Fruit fly (Drosophila melanogaster) whole organism, embryonic: ENCODE results near the gene CG9799.
A peak's percentile ranks its signal among the peaks of the same experiment; 100 is the strongest.

ENCODE experiments used
- ATbp ChIP-seq: fragments of 200-800 bp; sonication (Bioruptor generic); optimal IDR thresholded peaks from 2 replicates; lab custom pipeline; 2017; ENCODE audit warnings: missing biosample characterization, mild to moderate bottlenecking, missing genetic modification characterization, missing genetic modification reagents
- Ada2b ChIP-seq: fragments of 200-800 bp; sonication (Bioruptor generic); IDR thresholded peaks from 2 replicates; pipeline ENCODE4 v1.3.6; 2022; ENCODE audit warnings: missing biosample characterization, missing genetic modification characterization
- CG10543 ChIP-seq: fragments of 200-800 bp; sonication (Bioruptor generic); optimal IDR thresholded peaks from 3 replicates; lab custom pipeline; 2017; ENCODE audit warnings: missing biosample characterization, mild to moderate bottlenecking, missing genetic modification characterization, moderate library complexity
- CG11093 ChIP-seq: fragments of 200-800 bp; sonication (Bioruptor generic); IDR thresholded peaks from 3 replicates; pipeline ENCODE4 v1.3.6; 2022; ENCODE audit warnings: missing biosample characterization, missing genetic modification characterization
- CG12071 ChIP-seq: fragments of 200-800 bp; sonication (Bioruptor generic); optimal IDR thresholded peaks from 3 replicates; lab custom pipeline; 2018; ENCODE audit warnings: missing biosample characterization, mild to moderate bottlenecking, missing genetic modification characterization
- CG12104 ChIP-seq: fragments of 200-800 bp; sonication (Bioruptor generic); optimal IDR thresholded peaks from 3 replicates; lab custom pipeline; 2016; ENCODE audit warnings: missing biosample characterization, missing genetic modification characterization
- CG14667 ChIP-seq: fragments of 200-800 bp; sonication (Bioruptor generic); IDR thresholded peaks from 2 replicates; pipeline ENCODE4 v1.3.6; 2022; ENCODE audit warnings: missing biosample characterization, missing genetic modification characterization
- CG14710 ChIP-seq: fragments of 200-800 bp; sonication (Bioruptor generic); optimal IDR thresholded peaks from 3 replicates; lab custom pipeline; 2019; ENCODE audit warnings: missing biosample characterization, mild to moderate bottlenecking, missing genetic modification characterization, moderate library complexity
- CG1603 ChIP-seq: fragments of 200-800 bp; sonication (Bioruptor generic); optimal IDR thresholded peaks from 2 replicates; lab custom pipeline; 2019; ENCODE audit warnings: missing biosample characterization, mild to moderate bottlenecking, missing genetic modification characterization, moderate library complexity
- CG16815 ChIP-seq: fragments of 200-800 bp; sonication (Bioruptor generic); optimal IDR thresholded peaks from 3 replicates; lab custom pipeline; 2017; ENCODE audit warnings: missing biosample characterization, mild to moderate bottlenecking, missing genetic modification characterization
- CG17328 ChIP-seq: fragments of 200-800 bp; sonication (Bioruptor generic); IDR thresholded peaks from 2 replicates; pipeline ENCODE4 v1.3.6; 2022; ENCODE audit warnings: missing biosample characterization, missing genetic modification characterization
- CG17385 ChIP-seq: fragments of 200-800 bp; sonication (Bioruptor generic); optimal IDR thresholded peaks from 3 replicates; lab custom pipeline; 2018; ENCODE audit warnings: missing biosample characterization, mild to moderate bottlenecking, missing genetic modification characterization
- CG18262 ChIP-seq: fragments of 200-800 bp; optimal IDR thresholded peaks from 3 replicates; lab custom pipeline; 2019; ENCODE audit warnings: missing biosample characterization, mild to moderate bottlenecking, missing genetic modification characterization, moderate library complexity
- CG2116 ChIP-seq: fragments of 200-800 bp; sonication (Bioruptor generic); optimal IDR thresholded peaks from 3 replicates; lab custom pipeline; 2018; ENCODE audit warnings: missing biosample characterization, mild to moderate bottlenecking, missing genetic modification characterization
- CG2202 ChIP-seq: fragments of 200-800 bp; sonication (Bioruptor generic); optimal IDR thresholded peaks from 2 replicates; lab custom pipeline; 2018; ENCODE audit warnings: missing biosample characterization, mild to moderate bottlenecking, missing genetic modification characterization
- CG3065 ChIP-seq: fragments of 200-800 bp; sonication (Bioruptor generic); optimal IDR thresholded peaks from 2 replicates; lab custom pipeline; 2016; ENCODE audit warnings: missing biosample characterization, missing genetic modification characterization
- CG3726 ChIP-seq: fragments of 200-800 bp; sonication (Bioruptor generic); IDR thresholded peaks from 3 replicates; pipeline ENCODE4, ENCODE4 v1.3.6; 2022; ENCODE audit warnings: missing biosample characterization, missing genetic modification characterization
- CG3838 ChIP-seq: fragments of 200-800 bp; sonication (Bioruptor generic); optimal IDR thresholded peaks from 3 replicates; lab custom pipeline; 2016; ENCODE audit warnings: missing biosample characterization, missing genetic modification characterization
- CG4820 ChIP-seq: fragments of 200-800 bp; sonication (Bioruptor generic); optimal IDR thresholded peaks from 3 replicates; lab custom pipeline; 2016; ENCODE audit warnings: missing biosample characterization, missing genetic modification characterization
- CG6791 ChIP-seq: fragments of 200-800 bp; sonication (Bioruptor generic); IDR thresholded peaks from 3 replicates; pipeline ENCODE4 v1.3.6; 2022; ENCODE audit warnings: missing biosample characterization, missing genetic modification characterization; ENCODE audit not compliant: partially characterized antibody
- CG8290 ChIP-seq, 3 experiments: fragments of 200-800 bp; sonication (Bioruptor generic); optimal IDR thresholded peaks; 2 replicates each; lab custom pipeline; 2016 to 2019; ENCODE audit warnings: missing biosample characterization in 3 of 3, missing genetic modification characterization in 3 of 3, mild to moderate bottlenecking in 2 of 3, moderate library complexity in 1 of 3
- CG8924 ChIP-seq: fragments of 200-800 bp; optimal IDR thresholded peaks from 3 replicates; lab custom pipeline; 2019; ENCODE audit warnings: missing biosample characterization, mild to moderate bottlenecking, missing genetic modification characterization, moderate library complexity
- D ChIP-seq, 2 experiments: fragments of 200-800 bp in 1 of 2; fragments of >200 bp in 1 of 2; sonication (Bioruptor generic) in 1 of 2; optimal IDR thresholded peaks; 2 replicates in 1 of 2; 3 replicates in 1 of 2; lab custom pipeline; 2017; ENCODE audit warnings: mild to moderate bottlenecking in 1 of 2, missing biosample characterization in 1 of 2, missing genetic modification characterization in 1 of 2, missing genetic modification reagents in 1 of 2
- Dip2 ChIP-seq: fragments of 200-800 bp; sonication (Bioruptor generic); IDR thresholded peaks from 2 replicates; pipeline ENCODE4 v1.3.6; 2022; ENCODE audit warnings: missing biosample characterization, missing genetic modification characterization
- Dp ChIP-seq: fragments of 200-800 bp; sonication (Bioruptor generic); optimal IDR thresholded peaks from 2 replicates; lab custom pipeline; 2018; ENCODE audit warnings: missing biosample characterization, mild to moderate bottlenecking, missing genetic modification characterization, moderate library complexity
- E2f2 ChIP-seq: fragments of 200-800 bp; sonication (Bioruptor generic); IDR thresholded peaks from 2 replicates; pipeline ENCODE4 v1.3.6; 2022; ENCODE audit warnings: missing biosample characterization, missing genetic modification characterization
- Eip74EF ChIP-seq, 2 experiments: fragments of 200-800 bp in 1 of 2; fragments of >200 bp in 1 of 2; sonication (Bioruptor generic) in 1 of 2; optimal IDR thresholded peaks; 2 replicates each; lab custom pipeline; 2017 to 2019; ENCODE audit warnings: missing biosample characterization in 2 of 2, missing genetic modification characterization in 2 of 2, mild to moderate bottlenecking in 1 of 2, moderate library complexity in 1 of 2
- H2.0 ChIP-seq: fragments of 200-800 bp; sonication (Bioruptor generic); IDR thresholded peaks from 2 replicates; pipeline ENCODE4 v1.3.6; 2022; ENCODE audit warnings: missing biosample characterization, missing genetic modification characterization
- Lim3 ChIP-seq: fragments of 200-800 bp; sonication (Bioruptor generic); IDR thresholded peaks from 2 replicates; pipeline ENCODE4 v1.3.6; 2022; ENCODE audit warnings: missing biosample characterization, missing genetic modification characterization
- MESR4 ChIP-seq: fragments of 200-800 bp; sonication (Bioruptor generic); optimal IDR thresholded peaks from 2 replicates; lab custom pipeline; 2018; ENCODE audit warnings: missing biosample characterization, mild to moderate bottlenecking, missing genetic modification characterization, moderate library complexity
- Neu2 ChIP-seq: fragments of 200-800 bp; sonication (Bioruptor generic); optimal IDR thresholded peaks from 3 replicates; lab custom pipeline; 2016; ENCODE audit warnings: missing biosample characterization, missing genetic modification characterization, borderline replicate concordance
- Side ChIP-seq: fragments of 200-800 bp; sonication (Bioruptor generic); optimal IDR thresholded peaks from 2 replicates; lab custom pipeline; 2016; ENCODE audit warnings: missing biosample characterization, missing genetic modification characterization
- Sox100B ChIP-seq: fragments of 200-800 bp; sonication (Bioruptor generic); optimal IDR thresholded peaks from 3 replicates; lab custom pipeline; 2018; ENCODE audit warnings: missing biosample characterization, mild to moderate bottlenecking, missing genetic modification characterization
- Sox102F ChIP-seq: fragments of 200-800 bp; sonication (Bioruptor generic); optimal IDR thresholded peaks from 2 replicates; lab custom pipeline; 2018; ENCODE audit warnings: missing biosample characterization, mild to moderate bottlenecking, missing genetic modification characterization, moderate library complexity
- btn ChIP-seq: fragments of 200-800 bp; sonication (Bioruptor generic); optimal IDR thresholded peaks from 2 replicates; lab custom pipeline; 2016; ENCODE audit warnings: missing biosample characterization, missing genetic modification characterization
- ci ChIP-seq: fragments of 200-800 bp; sonication (Bioruptor generic); IDR thresholded peaks from 3 replicates; pipeline ENCODE4 v1.3.6; 2022; ENCODE audit warnings: missing biosample characterization, missing genetic modification characterization
- disco-r ChIP-seq: fragments of 200-800 bp; sonication (Bioruptor generic); optimal IDR thresholded peaks from 2 replicates; lab custom pipeline; 2016; ENCODE audit warnings: missing biosample characterization, missing genetic modification characterization
- jing ChIP-seq: fragments of 200-800 bp; sonication (Bioruptor generic); optimal IDR thresholded peaks from 2 replicates; lab custom pipeline; 2018; ENCODE audit warnings: missing biosample characterization, mild to moderate bottlenecking, missing genetic modification characterization
- ken ChIP-seq: fragments of 200-800 bp; sonication (Bioruptor generic); IDR thresholded peaks from 3 replicates; pipeline ENCODE4 v1.3.6; 2022; ENCODE audit warnings: missing biosample characterization, missing genetic modification characterization
- kni ChIP-seq: fragments of 200-800 bp; sonication (Bioruptor generic); optimal IDR thresholded peaks from 3 replicates; lab custom pipeline; 2017; ENCODE audit warnings: mild to moderate bottlenecking, missing biosample characterization, missing genetic modification reagents, missing genetic modification characterization
- knrl ChIP-seq: fragments of 200-800 bp; sonication (Bioruptor generic); IDR thresholded peaks from 3 replicates; pipeline ENCODE4 v1.3.6; 2022; ENCODE audit warnings: missing biosample characterization, missing genetic modification characterization; ENCODE audit not compliant: partially characterized antibody
- lov ChIP-seq, 2 experiments: fragments of 200-800 bp in 1 of 2; fragments of >200 bp in 1 of 2; sonication (Bioruptor generic) in 1 of 2; IDR thresholded peaks in 1 of 2; optimal IDR thresholded peaks in 1 of 2; 2 replicates in 1 of 2; 3 replicates in 1 of 2; pipeline versions ENCODE4 v1.3.6 to Lab custom; 2017 to 2022; ENCODE audit warnings: missing biosample characterization in 1 of 2, missing genetic modification characterization in 1 of 2
- pb ChIP-seq: fragments of 200-800 bp; sonication (Bioruptor generic); optimal IDR thresholded peaks from 3 replicates; lab custom pipeline; 2016; ENCODE audit warnings: missing biosample characterization, missing genetic modification characterization
- sens-2 ChIP-seq: fragments of 200-800 bp; sonication (Bioruptor generic); IDR thresholded peaks from 2 replicates; pipeline ENCODE4 v1.3.6; 2022; ENCODE audit warnings: missing biosample characterization, missing genetic modification characterization
- sima ChIP-seq: fragments of 200-800 bp; sonication (Bioruptor generic); optimal IDR thresholded peaks from 2 replicates; lab custom pipeline; 2016; ENCODE audit warnings: missing biosample characterization, missing genetic modification characterization
- tgo ChIP-seq: fragments of 200-800 bp; sonication (Bioruptor generic); IDR thresholded peaks from 3 replicates; pipeline ENCODE4 v1.3.6; 2022; ENCODE audit warnings: missing biosample characterization, missing genetic modification characterization
- tin ChIP-seq: fragments of 200-800 bp; sonication (Bioruptor generic); optimal IDR thresholded peaks from 3 replicates; lab custom pipeline; 2016; ENCODE audit warnings: missing biosample characterization, missing genetic modification characterization
- unc-4 ChIP-seq: fragments of 200-800 bp; sonication (Bioruptor generic); IDR thresholded peaks from 2 replicates; pipeline ENCODE4 v1.3.6; 2022; ENCODE audit warnings: missing biosample characterization, missing genetic modification characterization; ENCODE audit not compliant: partially characterized antibody
- yki ChIP-seq: fragments of >200 bp; optimal IDR thresholded peaks from 3 replicates; lab custom pipeline; 2018

Gene CG9799

dm6 chr3R:13433623-13434022 is 45.1 kb upstream of the CG9799 start (continued):
- TF ChIP-seq Eip74EF (GFP tag; optimal IDR thresholded peaks at IDR 0.05; lab: Kevin White, UChicago) (peak in 1 of 2 experiments; percentile 65), tin (peak; percentile 32), CG3838 (GFP tag; lab: Kevin White, UChicago) (peak; percentile 62), H2.0 (peak; percentile 83), CG4820 (GFP tag; lab: Kevin White, UChicago) (peak; percentile 57), CG16815 (peak; percentile 65), disco-r (GFP tag; lab: Kevin White, UChicago) (no peak), CG14667 (no peak), CG6791 (no peak), CG1603 (tag; lab: Kevin White, UChicago) (peak; percentile 73), CG8290 (GFP tag; optimal IDR thresholded peaks at IDR 0.05; lab: Kevin White, UChicago) (peak; percentile 41), CG8290 (tag; optimal IDR thresholded peaks at IDR 0.05; lab: Kevin White, UChicago) (peak in 1 of 2 experiments; percentile 72), btn (GFP tag; lab: Kevin White, UChicago) (no peak), CG3065 (GFP tag; lab: Kevin White, UChicago) (peak; percentile 33), ci (GFP tag; lab: Robert Waterston, UW) (peak; percentile 91), D (optimal IDR thresholded peaks at IDR 0.05; lab: Kevin White, UChicago) (no peak), D (GFP tag; optimal IDR thresholded peaks at IDR 0.05; lab: Kevin White, UChicago) (peak; percentile 37), unc-4 (GFP tag; lab: Robert Waterston, UW) (no peak), CG12071 (GFP tag; lab: Kevin White, UChicago) (peak; percentile 62), CG2202 (tag; lab: Kevin White, UChicago) (peak; percentile 71), CG3726 (no peak), MESR4 (GFP tag; lab: Kevin White, UChicago) (peak; percentile 19), CG17385 (GFP tag; lab: Kevin White, UChicago) (peak; percentile 85), Sox100B (GFP tag; lab: Kevin White, UChicago) (peak; percentile 68), Ada2b (peak; percentile 61), CG12104 (peak; percentile 58), Sox102F (GFP tag; lab: Kevin White, UChicago) (peak; percentile 93), sima (GFP tag; lab: Kevin White, UChicago) (no peak), CG8924 (peak; percentile 89), CG14710 (tag; lab: Kevin White, UChicago) (peak; percentile 77), jing (GFP tag; lab: Kevin White, UChicago) (peak; percentile 71), CG18262 (tag; lab: Kevin White, UChicago) (peak; percentile 81), Dp (GFP tag; lab: Kevin White, UChicago) (no peak), sens-2 (peak; percentile 61; the same call in 1 of the 2 replicates), Side (peak; percentile 44), CG10543 (peak; percentile 15), ken (peak; percentile 28; the same call in 1 of the 3 replicates), yki (lab: Kevin White, UChicago) (no peak), knrl (GFP tag; lab: Robert Waterston, UW) (no peak), tgo (GFP tag; lab: Robert Waterston, UW) (peak; percentile 66; the same call in 2 of the 3 replicates), CG11093 (GFP tag; lab: Robert Waterston, UW) (no peak), Neu2 (GFP tag; lab: Kevin White, UChicago) (no peak), pb (no peak), Dip2 (no peak), CG17328 (peak; percentile 81), Lim3 (GFP tag; lab: Robert Waterston, UW) (peak; percentile 29; the same call in 1 of the 2 replicates), kni (GFP tag; lab: Kevin White, UChicago) (no peak), CG2116 (GFP tag; lab: Kevin White, UChicago) (peak; percentile 66), lov (optimal IDR thresholded peaks at IDR 0.05; lab: Kevin White, UChicago) (no peak), lov (GFP tag; IDR thresholded peaks at IDR 0.05; lab: Robert Waterston, UW) (no peak), ATbp (peak; percentile 71), E2f2 (peak; percentile 62)
